Worm (Caenorhabditis elegans) whole organism, L1 larva: Measurements from ENCODE around the gene cls-1.

Source experiments
- egl-27 ChIP-seq, 2 experiments: fragments of 150-350 bp in 1 of 2; sonication (generic microtip); optimal IDR thresholded peaks; 3 replicates each; lab custom pipeline; 2017 to 2018; ENCODE audit warnings: missing biosample characterization in 2 of 2, missing genetic modification characterization in 2 of 2, missing genetic modification reagents in 2 of 2
- elt-3 ChIP-seq, 6 experiments: fragments of 150-350 bp in 1 of 6; sonication (generic microtip); optimal IDR thresholded peaks; 2 replicates each; lab custom pipeline; 2017 to 2018; ENCODE audit warnings: missing biosample characterization in 6 of 6, missing genetic modification characterization in 6 of 6, inconsistent platforms in 1 of 6
- fkh-4 ChIP-seq: sonication (generic microtip); optimal IDR thresholded peaks from 2 replicates; lab custom pipeline; 2016; ENCODE audit warnings: missing compliant biosample characterization, missing genetic modification characterization, borderline replicate concordance
- nhr-11 ChIP-seq: fragments of 150-350 bp; optimal IDR thresholded peaks from 2 replicates; lab custom pipeline; 2014; ENCODE audit warnings: missing biosample characterization, missing genetic modification characterization
- nhr-76 ChIP-seq: sonication (generic microtip); optimal IDR thresholded peaks from 2 replicates; lab custom pipeline; 2017; ENCODE audit warnings: missing biosample characterization, missing genetic modification characterization

ce11 chrIII:7506983-7507382, 995 bp upstream of the cls-1 start:
- TF ChIP-seq elt-3 (tag; optimal IDR thresholded peaks at IDR 0.05; lab: Kevin White, UChicago) (no peak), egl-27 (tag; optimal IDR thresholded peaks at IDR 0.05; lab: Kevin White, UChicago) (no peak), nhr-11 (tag; lab: Kevin White, UChicago) (no peak), nhr-76 (tag; lab: Kevin White, UChicago) (no peak), fkh-4 (tag; lab: Kevin White, UChicago) (no peak)
